Fruit fly (Drosophila melanogaster) whole organism, embryonic: ENCODE results near the gene CG1927.

Source experiments
- Bgb ChIP-seq: fragments of 200-800 bp; sonication (Bioruptor generic); IDR thresholded peaks from 2 replicates; pipeline ENCODE4 v1.3.6; 2022; ENCODE audit warnings: missing biosample characterization, missing genetic modification characterization; ENCODE audit not compliant: partially characterized antibody
- CG10431 ChIP-seq: fragments of 200-800 bp; sonication (Bioruptor generic); optimal IDR thresholded peaks from 3 replicates; lab custom pipeline; 2018; ENCODE audit warnings: missing biosample characterization, mild to moderate bottlenecking, missing genetic modification characterization
- CG10565 ChIP-seq: fragments of 200-800 bp; sonication (Bioruptor generic); optimal IDR thresholded peaks from 3 replicates; lab custom pipeline; 2016; ENCODE audit warnings: missing biosample characterization, mild to moderate bottlenecking, missing genetic modification characterization
- CG11560 ChIP-seq: fragments of 200-800 bp; sonication (Bioruptor generic); IDR thresholded peaks from 3 replicates; pipeline ENCODE4 v1.3.6; 2022; ENCODE audit warnings: missing biosample characterization, missing genetic modification characterization
- CG1233 ChIP-seq: fragments of 200-800 bp; sonication (Bioruptor generic); optimal IDR thresholded peaks from 4 replicates; lab custom pipeline; 2018; ENCODE audit warnings: missing biosample characterization, mild to moderate bottlenecking, missing genetic modification characterization
- CG13894 ChIP-seq: fragments of 200-800 bp; sonication (Bioruptor generic); optimal IDR thresholded peaks from 3 replicates; lab custom pipeline; 2018; ENCODE audit warnings: missing biosample characterization, mild to moderate bottlenecking, missing genetic modification characterization, moderate library complexity
- CG16863 ChIP-seq: fragments of 200-800 bp; sonication (Bioruptor generic); optimal IDR thresholded peaks from 3 replicates; lab custom pipeline; 2016; ENCODE audit warnings: missing biosample characterization, missing genetic modification characterization
- CG18476 ChIP-seq: fragments of 200-800 bp; sonication (Bioruptor generic); optimal IDR thresholded peaks from 2 replicates; lab custom pipeline; 2016; ENCODE audit warnings: missing biosample characterization, mild to moderate bottlenecking, missing genetic modification characterization
- CG31365 ChIP-seq: fragments of 200-800 bp; sonication (Bioruptor generic); optimal IDR thresholded peaks from 2 replicates; lab custom pipeline; 2018; ENCODE audit warnings: missing biosample characterization, mild to moderate bottlenecking, missing genetic modification characterization
- CG3163 ChIP-seq: fragments of 200-800 bp; sonication (Bioruptor generic); optimal IDR thresholded peaks from 3 replicates; lab custom pipeline; 2016; ENCODE audit warnings: missing biosample characterization, missing genetic modification characterization
- CG32767 ChIP-seq: fragments of 200-800 bp; sonication (Bioruptor generic); IDR thresholded peaks from 2 replicates; pipeline ENCODE4 v1.3.6; 2022; ENCODE audit warnings: missing biosample characterization, missing genetic modification characterization
- CG33213 ChIP-seq: fragments of 200-800 bp; sonication (Bioruptor generic); optimal IDR thresholded peaks from 3 replicates; lab custom pipeline; 2016; ENCODE audit warnings: missing biosample characterization, missing genetic modification characterization
- CG7987 ChIP-seq: fragments of 200-800 bp; sonication (Bioruptor generic); optimal IDR thresholded peaks from 2 replicates; lab custom pipeline; 2018; ENCODE audit warnings: missing biosample characterization, mild to moderate bottlenecking, missing genetic modification characterization, moderate library complexity
- CG8089 ChIP-seq: fragments of 200-800 bp; sonication (Bioruptor generic); optimal IDR thresholded peaks from 3 replicates; lab custom pipeline; 2016; ENCODE audit warnings: missing biosample characterization, missing genetic modification characterization
- Camta ChIP-seq: fragments of 200-800 bp; sonication (Bioruptor generic); optimal IDR thresholded peaks from 2 replicates; lab custom pipeline; 2016; ENCODE audit warnings: missing biosample characterization, missing genetic modification characterization
- Deaf1 ChIP-seq: fragments of 200-800 bp; optimal IDR thresholded peaks from 3 replicates; lab custom pipeline; 2019; ENCODE audit warnings: missing biosample characterization, mild to moderate bottlenecking, missing genetic modification characterization, moderate library complexity
- Dip2 ChIP-seq: fragments of 200-800 bp; sonication (Bioruptor generic); IDR thresholded peaks from 2 replicates; pipeline ENCODE4 v1.3.6; 2022; ENCODE audit warnings: missing biosample characterization, missing genetic modification characterization
- Med ChIP-seq: fragments of 200-800 bp; sonication (Bioruptor generic); peaks from one replicate; lab custom pipeline; 2016; ENCODE audit warnings: missing biosample characterization, missing genetic modification characterization, mild to moderate bottlenecking, inconsistent platforms, moderate library complexity
- Opbp ChIP-seq: fragments of 200-800 bp; sonication (Bioruptor generic); IDR thresholded peaks from 3 replicates; pipeline ENCODE4 v1.3.6; 2022; ENCODE audit warnings: missing biosample characterization, missing genetic modification characterization; ENCODE audit not compliant: partially characterized antibody
- Poxn ChIP-seq: fragments of 200-800 bp; sonication (Bioruptor generic); IDR thresholded peaks from 2 replicates; pipeline ENCODE4 v1.3.6; 2022; ENCODE audit warnings: missing biosample characterization, missing genetic modification characterization
- Ravus ChIP-seq: fragments of 200-800 bp; sonication (Bioruptor generic); IDR thresholded peaks from 2 replicates; pipeline ENCODE4 v1.3.6; 2022; ENCODE audit warnings: missing biosample characterization, missing genetic modification characterization
- bab2 ChIP-seq: fragments of 200-800 bp; sonication (Bioruptor generic); optimal IDR thresholded peaks from 2 replicates; lab custom pipeline; 2016; ENCODE audit warnings: missing biosample characterization, missing genetic modification characterization
- chif ChIP-seq, 2 experiments: fragments of 200-800 bp; sonication (Bioruptor generic); optimal IDR thresholded peaks; 3 replicates each; lab custom pipeline; 2016; ENCODE audit warnings: missing biosample characterization in 2 of 2, missing genetic modification characterization in 2 of 2
- chinmo ChIP-seq: fragments of 200-800 bp; sonication (Bioruptor generic); IDR thresholded peaks from 4 replicates; pipeline ENCODE4 v1.3.6; 2022; ENCODE audit warnings: missing biosample characterization, missing genetic modification characterization; ENCODE audit not compliant: partially characterized antibody
- cwo ChIP-seq: fragments of 200-800 bp; sonication (Bioruptor generic); optimal IDR thresholded peaks from 3 replicates; lab custom pipeline; 2017; ENCODE audit warnings: missing biosample characterization, missing genetic modification characterization, mild to moderate bottlenecking, moderate library complexity, missing genetic modification reagents
- fd3F ChIP-seq: fragments of 200-800 bp; sonication (Bioruptor generic); optimal IDR thresholded peaks from 2 replicates; lab custom pipeline; 2018; ENCODE audit warnings: missing biosample characterization, mild to moderate bottlenecking, missing genetic modification characterization, moderate library complexity
- gem ChIP-seq: fragments of 200-800 bp; sonication (Bioruptor generic); optimal IDR thresholded peaks from 2 replicates; lab custom pipeline; 2019; ENCODE audit warnings: missing biosample characterization, mild to moderate bottlenecking, missing genetic modification characterization, moderate library complexity
- gro ChIP-seq: fragments of 200-800 bp; sonication (Bioruptor generic); optimal IDR thresholded peaks from 2 replicates; lab custom pipeline; 2016; ENCODE audit warnings: missing biosample characterization, missing genetic modification characterization
- ken ChIP-seq: fragments of 200-800 bp; sonication (Bioruptor generic); IDR thresholded peaks from 3 replicates; pipeline ENCODE4 v1.3.6; 2022; ENCODE audit warnings: missing biosample characterization, missing genetic modification characterization
- lmd ChIP-seq: fragments of 200-800 bp; sonication (Bioruptor generic); IDR thresholded peaks from 2 replicates; pipeline ENCODE4 v1.3.6; 2022; ENCODE audit warnings: missing biosample characterization, missing genetic modification characterization
- mirr ChIP-seq: fragments of 200-800 bp; sonication (Bioruptor generic); optimal IDR thresholded peaks from 3 replicates; lab custom pipeline; 2018; ENCODE audit warnings: missing biosample characterization, mild to moderate bottlenecking, missing genetic modification characterization
- onecut ChIP-seq: fragments of 200-800 bp; sonication (Bioruptor generic); IDR thresholded peaks from 2 replicates; pipeline ENCODE4 v1.3.6; 2022; ENCODE audit warnings: missing biosample characterization, missing genetic modification characterization
- pfk ChIP-seq: fragments of 200-800 bp; sonication (Bioruptor generic); optimal IDR thresholded peaks from 2 replicates; lab custom pipeline; 2018; ENCODE audit warnings: missing biosample characterization, mild to moderate bottlenecking, missing genetic modification characterization, moderate library complexity
- phol ChIP-seq: fragments of 200-800 bp; sonication (Bioruptor generic); optimal IDR thresholded peaks from 3 replicates; lab custom pipeline; 2018; ENCODE audit warnings: missing biosample characterization, mild to moderate bottlenecking, missing genetic modification characterization, moderate library complexity
- pros ChIP-seq: fragments of 200-800 bp; sonication (Bioruptor generic); optimal IDR thresholded peaks from 3 replicates; lab custom pipeline; 2019; ENCODE audit warnings: missing biosample characterization, mild to moderate bottlenecking, missing genetic modification characterization, moderate library complexity
- sens ChIP-seq: fragments of 200-800 bp; sonication (Bioruptor generic); peaks from one replicate; lab custom pipeline; 2016; ENCODE audit warnings: missing biosample characterization, missing genetic modification characterization
- sens-2 ChIP-seq: fragments of 200-800 bp; sonication (Bioruptor generic); IDR thresholded peaks from 2 replicates; pipeline ENCODE4 v1.3.6; 2022; ENCODE audit warnings: missing biosample characterization, missing genetic modification characterization
- vvl ChIP-seq: fragments of 200-800 bp; sonication (Bioruptor generic); IDR thresholded peaks from 2 replicates; pipeline ENCODE4 v1.3.6; 2022; ENCODE audit warnings: missing biosample characterization, missing genetic modification characterization
- zf30C ChIP-seq: fragments of 200-800 bp; sonication (Bioruptor generic); optimal IDR thresholded peaks from 3 replicates; lab custom pipeline; 2018; ENCODE audit warnings: missing biosample characterization, mild to moderate bottlenecking, missing genetic modification characterization
- zfh1 ChIP-seq: fragments of 200-800 bp; sonication (Bioruptor generic); IDR thresholded peaks from 3 replicates; pipeline ENCODE4 v1.3.6; 2022; ENCODE audit warnings: missing biosample characterization, missing genetic modification characterization

CG1927 gene

DNA sequence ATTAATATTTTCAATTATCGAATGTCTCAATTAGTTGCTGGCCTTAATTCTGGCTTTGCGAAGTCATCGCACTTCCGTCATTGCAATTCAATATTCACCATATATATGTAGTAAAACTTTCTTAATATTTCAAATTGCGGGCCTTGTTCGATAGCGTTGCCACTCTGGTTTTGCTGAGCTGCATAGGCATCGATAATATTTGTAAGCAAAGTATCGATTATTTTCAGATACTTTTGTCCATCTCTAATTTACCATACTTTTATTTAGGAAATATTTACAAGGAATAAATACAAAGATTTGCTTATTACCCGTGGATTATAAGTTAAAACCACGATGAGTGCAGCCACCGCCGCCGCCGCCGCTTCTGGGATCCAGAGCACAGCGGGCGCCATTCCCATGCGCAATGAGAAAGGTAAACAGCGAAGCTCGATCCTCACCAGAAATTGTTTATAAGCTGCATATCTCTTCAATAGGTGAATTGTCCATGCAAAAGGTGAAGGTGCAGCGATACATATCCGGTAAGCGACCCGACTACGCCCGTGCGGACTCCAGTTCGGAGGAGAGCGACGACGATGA lies 28.9 kb downstream of the CG1927 start, which contains the start of gene Mfap1 (continued):
- TF ChIP-seq zf30C (GFP tag; lab: Kevin White, UChicago) = no peak
- peak; percentile 87 for TF ChIP-seq sens (GFP tag; lab: Kevin White, UChicago)
- TF ChIP-seq fd3F (GFP tag; lab: Kevin White, UChicago) = no peak
- no peak for TF ChIP-seq CG10565 (GFP tag; lab: Kevin White, UChicago)
- no peak for TF ChIP-seq CG32767 (GFP tag; lab: Robert Waterston, UW)
- peak; percentile 84 for TF ChIP-seq CG16863 (GFP tag; lab: Kevin White, UChicago)
- TF ChIP-seq Opbp = peak; percentile 83
- TF ChIP-seq CG11560 (tag; lab: Robert Waterston, UW) = no peak
- TF ChIP-seq Dip2 (GFP tag; lab: Robert Waterston, UW) = no peak
- TF ChIP-seq lmd (GFP tag; lab: Robert Waterston, UW) = no peak
- peak; percentile 30 for TF ChIP-seq phol (tag; lab: Kevin White, UChicago)
- TF ChIP-seq gro (GFP tag; lab: Kevin White, UChicago) = peak; percentile 5
- TF ChIP-seq CG13894 (tag; lab: Kevin White, UChicago) = no peak
- TF ChIP-seq zfh1 (GFP tag; lab: Robert Waterston, UW) = peak; percentile 9; the same call in 2 of the 3 replicates
- peak; percentile 5 for TF ChIP-seq CG33213 (GFP tag; lab: Kevin White, UChicago)
- no peak for TF ChIP-seq sens-2
- no peak for TF ChIP-seq Poxn (GFP tag; lab: Robert Waterston, UW)
- no peak for TF ChIP-seq CG8089 (GFP tag; lab: Kevin White, UChicago)
- no peak for TF ChIP-seq chif (GFP tag; optimal IDR thresholded peaks at IDR 0.05; lab: Kevin White, UChicago)
- peak; percentile 61 for TF ChIP-seq Bgb (GFP tag; lab: Robert Waterston, UW)
- no peak for TF ChIP-seq Ravus (GFP tag; lab: Robert Waterston, UW)
- TF ChIP-seq bab2 (GFP tag; lab: Kevin White, UChicago) = no peak
- TF ChIP-seq onecut = peak; percentile 99

DNA sequence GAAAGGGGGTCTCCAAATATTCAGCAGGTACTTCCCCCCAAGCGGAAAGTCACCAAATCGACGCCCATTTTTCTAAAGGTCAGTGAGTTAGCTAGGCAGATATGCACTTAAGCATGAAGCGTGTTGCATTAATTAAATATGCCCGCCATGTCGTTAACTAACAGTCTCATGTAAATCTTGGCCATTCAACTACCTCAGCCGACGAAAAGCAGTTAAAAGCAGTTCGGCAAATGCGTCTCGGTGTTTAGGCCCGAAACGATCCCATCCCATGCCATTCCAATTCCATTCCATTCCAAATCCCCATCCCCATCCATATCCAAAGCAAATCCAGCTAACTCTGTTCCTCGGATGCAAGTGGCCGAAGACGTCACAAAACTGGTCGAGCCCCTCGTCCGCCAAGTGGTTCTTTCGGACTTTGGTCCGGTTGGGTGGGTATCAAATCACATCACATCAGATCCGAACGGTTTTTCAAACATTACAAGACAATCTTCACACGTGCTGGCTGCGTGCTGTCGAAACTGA lies 29.8 kb downstream of the CG1927 start:
- TF ChIP-seq vvl (GFP tag; lab: Robert Waterston, UW) (peak; percentile 50; the same call in 1 of the 2 replicates), gro (GFP tag; lab: Kevin White, UChicago) (no peak), CG10431 (GFP tag; lab: Kevin White, UChicago) (peak; percentile 72), pfk (GFP tag; lab: Kevin White, UChicago) (peak; percentile 90), mirr (GFP tag; lab: Kevin White, UChicago) (no peak), ken (GFP tag; lab: Robert Waterston, UW) (no peak), Opbp (no peak), gem (tag; lab: Kevin White, UChicago) (peak; percentile 68), chinmo (0 out of 4 replicates have a peak, but pooled peaks have one; percentile 60), cwo (peak; percentile 10), pros (GFP tag; lab: Kevin White, UChicago) (peak; percentile 49), CG31365 (tag; lab: Kevin White, UChicago) (peak; percentile 29), CG7987 (GFP tag; lab: Kevin White, UChicago) (peak; percentile 67)
- TF ChIP-seq, all 482 proteins: peak for 9

DNA sequence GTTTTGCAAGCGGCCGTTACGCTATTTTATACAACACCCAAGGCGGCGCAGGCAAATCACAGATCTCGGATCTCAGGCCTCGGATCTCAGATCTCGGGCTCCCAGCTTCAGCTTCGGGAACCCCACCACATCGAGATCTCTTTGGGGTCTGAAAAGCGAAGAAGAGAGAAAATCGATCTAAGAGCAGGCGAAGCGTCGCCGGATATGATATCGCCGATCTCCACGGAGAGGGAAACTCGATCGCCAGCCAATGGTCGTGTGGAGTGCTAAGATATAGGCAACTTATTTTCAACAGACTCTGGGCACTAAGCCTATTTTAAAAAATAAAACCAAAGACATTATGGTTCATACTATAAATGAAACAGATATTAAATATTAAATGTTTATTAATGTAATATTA lies 31.1 kb downstream of the CG1927 start, which contains the start of the genes CG46523 and CG5687:
Gene CG46523, minus strand, starts transcription at position 337 of the 400 bp plus-strand sequence.
Gene CG5687, minus strand, starts transcription at position 337 of the 400 bp plus-strand sequence.
- peak; percentile 21 for TF ChIP-seq CG3163 (GFP tag; lab: Kevin White, UChicago)
- TF ChIP-seq bab2 (GFP tag; lab: Kevin White, UChicago) = no peak
- no peak for TF ChIP-seq CG1233 (GFP tag; lab: Kevin White, UChicago)
- peak; percentile 4 for TF ChIP-seq Med (GFP tag; lab: Kevin White, UChicago)
- TF ChIP-seq Camta = no peak
- TF ChIP-seq Deaf1 (tag; lab: Kevin White, UChicago) = peak; percentile 13
- no peak for TF ChIP-seq CG18476 (GFP tag; lab: Kevin White, UChicago)
- TF ChIP-seq, all 482 proteins: peak for 3
